Worm (Caenorhabditis elegans) whole organism, L3 larva: Measurements from ENCODE around the gene inx-7.

ENCODE experiments used
- R02D3.7 ChIP-seq: fragments of 150-350 bp; optimal IDR thresholded peaks from 2 replicates; lab custom pipeline; 2014; ENCODE audit warnings: missing biosample characterization, missing genetic modification characterization
- elt-2 ChIP-seq: sonication (generic microtip); optimal IDR thresholded peaks from 2 replicates; lab custom pipeline; 2016; ENCODE audit warnings: missing genetic modification reagents, mild to moderate bottlenecking, missing genetic modification characterization, missing compliant biosample characterization
- lin-15B ChIP-seq: fragments of 150-350 bp; optimal IDR thresholded peaks from 2 replicates; lab custom pipeline; 2014; ENCODE audit warnings: missing biosample characterization, missing genetic modification characterization
- nhr-12 ChIP-seq: fragments of 150-350 bp; optimal IDR thresholded peaks from 2 replicates; lab custom pipeline; 2014; ENCODE audit warnings: missing biosample characterization, missing genetic modification characterization
- nhr-23 ChIP-seq: fragments of 150-350 bp; optimal IDR thresholded peaks from 2 replicates; lab custom pipeline; 2014; ENCODE audit warnings: missing biosample characterization, missing genetic modification reagents, missing genetic modification characterization
- nhr-237 ChIP-seq: fragments of 150-350 bp; optimal IDR thresholded peaks from 2 replicates; lab custom pipeline; 2014; ENCODE audit warnings: missing biosample characterization, missing genetic modification characterization
- nhr-28 ChIP-seq: fragments of 150-350 bp; optimal IDR thresholded peaks from 2 replicates; lab custom pipeline; 2014; ENCODE audit warnings: missing biosample characterization, missing genetic modification characterization
- nhr-76 ChIP-seq: fragments of 150-350 bp; sonication (generic microtip); optimal IDR thresholded peaks from 5 replicates; lab custom pipeline; 2014; ENCODE audit warnings: missing biosample characterization, missing genetic modification characterization
- nhr-77 ChIP-seq: fragments of 150-350 bp; optimal IDR thresholded peaks from 2 replicates; lab custom pipeline; 2014; ENCODE audit warnings: missing biosample characterization, missing genetic modification characterization
- pqm-1 ChIP-seq: fragments of 150-350 bp; optimal IDR thresholded peaks from 2 replicates; lab custom pipeline; 2017; ENCODE audit warnings: missing biosample characterization, missing genetic modification characterization, inconsistent platforms
- skn-1 ChIP-seq: fragments of 150-350 bp; optimal IDR thresholded peaks from 2 replicates; lab custom pipeline; 2014; ENCODE audit warnings: missing biosample characterization, missing genetic modification characterization
- unc-62 ChIP-seq: fragments of 150-350 bp; sonication (generic microtip); optimal IDR thresholded peaks from 4 replicates; lab custom pipeline; 2014; ENCODE audit warnings: missing biosample characterization, missing genetic modification reagents, missing genetic modification characterization

- TF ChIP-seq nhr-76 (tag; lab: Kevin White, UChicago) (no peak), R02D3.7 (no peak), pqm-1 (tag; lab: Kevin White, UChicago) (no peak), elt-2 (tag; lab: Kevin White, UChicago) (no peak), nhr-28 (tag; lab: Kevin White, UChicago) (no peak), nhr-237 (tag; lab: Kevin White, UChicago) (no peak), nhr-77 (tag; lab: Kevin White, UChicago) (no peak), nhr-23 (peak; percentile 17), skn-1 (tag; lab: Kevin White, UChicago) (no peak), unc-62 (GFP tag; lab: Kevin White, UChicago) (no peak), nhr-12 (no peak), lin-15B (peak; percentile 22)
Measured at ce11 chrIV:5940608-5941007, 5.8 kb downstream of the inx-7 start.
